Fruit fly (Drosophila melanogaster): ENCODE results near the gene Osi7.

- TF ChIP-seq Crg-1 (GFP tag; optimal IDR thresholded peaks at IDR 0.05) (no peak), CG7101 (tag; optimal IDR thresholded peaks at IDR 0.05) (no peak), cic (GFP tag; optimal IDR thresholded peaks at IDR 0.05) (no peak), CG14711 (tag; optimal IDR thresholded peaks at IDR 0.05) (no peak), CG11617 (GFP tag; optimal IDR thresholded peaks at IDR 0.05) (no peak), Mnt (GFP tag; optimal IDR thresholded peaks at IDR 0.05) (no peak), pad (GFP tag; optimal IDR thresholded peaks at IDR 0.05) (no peak), bab1 (GFP tag; optimal IDR thresholded peaks at IDR 0.05) (no peak), tj (GFP tag; optimal IDR thresholded peaks at IDR 0.05) (no peak), ovo (GFP tag; optimal IDR thresholded peaks at IDR 0.05) (no peak), kay (GFP tag; ENCODE audit: borderline replicate concordance) (no peak), Clk (GFP tag; optimal IDR thresholded peaks at IDR 0.05) (no peak)
These were observed 29.4 kb downstream of the Osi7 start, which contains the start of gene Osi12 for dm6 chr3R:6278231-6278630.

Data from whole organism, adult.